Worm (Caenorhabditis elegans) whole organism, L4 larva: ENCODE measurements around the gene morc-1.

Experiments used
- F10B5.3 ChIP-seq: sonication (generic microtip); optimal IDR thresholded peaks from 2 replicates; lab custom pipeline; 2016; ENCODE audit warnings: mild to moderate bottlenecking, missing genetic modification characterization, missing compliant biosample characterization
- F26F4.8 ChIP-seq: fragments of 200-800 bp; sonication (Bioruptor generic); conservative IDR thresholded peaks from 2 replicates; pipeline ENCODE4 v1.3.6; 2022; ENCODE audit warnings: missing genetic modification characterization, missing compliant biosample characterization
- F37D6.2 ChIP-seq: sonication (generic microtip); optimal IDR thresholded peaks from 2 replicates; lab custom pipeline; 2016; ENCODE audit warnings: mild to moderate bottlenecking, missing genetic modification characterization, missing compliant biosample characterization
- F49E8.2 ChIP-seq: sonication (generic microtip); optimal IDR thresholded peaks from 2 replicates; lab custom pipeline; 2016; ENCODE audit warnings: missing compliant biosample characterization, mild to moderate bottlenecking, missing genetic modification characterization, borderline replicate concordance
- Y105C5A.15 ChIP-seq: fragments of 200-800 bp; sonication (Bioruptor generic); IDR thresholded peaks from 2 replicates; pipeline ENCODE4 v1.3.6; 2022; ENCODE audit warnings: missing genetic modification characterization, missing compliant biosample characterization
- Y48G9A.11 ChIP-seq: fragments of 200-800 bp; sonication (Bioruptor generic); IDR thresholded peaks from 2 replicates; pipeline ENCODE4 v1.3.6; 2022; ENCODE audit warnings: missing genetic modification reagents, missing genetic modification characterization, missing compliant biosample characterization
- ZK337.2 ChIP-seq: fragments of 200-800 bp; sonication (Bioruptor generic); IDR thresholded peaks from 2 replicates; pipeline ENCODE4 v1.3.6; 2022; ENCODE audit warnings: missing genetic modification reagents, missing genetic modification characterization, missing compliant biosample characterization
- aly-2 ChIP-seq: sonication (generic microtip); optimal IDR thresholded peaks from 2 replicates; lab custom pipeline; 2018; ENCODE audit warnings: missing biosample characterization, missing genetic modification characterization
- arid-1 ChIP-seq: fragments of 200-800 bp; sonication (Bioruptor generic); conservative IDR thresholded peaks from 2 replicates; pipeline ENCODE4 v1.3.6; 2022; ENCODE audit warnings: missing genetic modification reagents, missing genetic modification characterization, missing compliant biosample characterization
- ceh-20 ChIP-seq: fragments of 200-800 bp; sonication (Bioruptor generic); IDR thresholded peaks from 2 replicates; pipeline ENCODE4 v1.3.6; 2022; ENCODE audit warnings: missing genetic modification reagents, missing genetic modification characterization, missing compliant biosample characterization
- ceh-44 ChIP-seq: fragments of 200-800 bp; sonication (Bioruptor generic); IDR thresholded peaks from 2 replicates; pipeline ENCODE4 v1.3.6; 2022; ENCODE audit warnings: missing genetic modification reagents, missing genetic modification characterization, missing compliant biosample characterization
- ceh-62 ChIP-seq: sonication (generic microtip); optimal IDR thresholded peaks from 2 replicates; lab custom pipeline; 2017; ENCODE audit warnings: missing biosample characterization, missing genetic modification characterization
- ceh-82 ChIP-seq: sonication (generic microtip); optimal IDR thresholded peaks from 2 replicates; lab custom pipeline; 2017; ENCODE audit warnings: missing biosample characterization, missing genetic modification characterization
- ces-1 ChIP-seq: fragments of 150-350 bp; sonication (generic microtip); optimal IDR thresholded peaks from 4 replicates; lab custom pipeline; 2014; ENCODE audit warnings: missing biosample characterization, missing genetic modification reagents, missing genetic modification characterization
- cey-2 ChIP-seq: sonication (generic microtip); optimal IDR thresholded peaks from 3 replicates; lab custom pipeline; 2017; ENCODE audit warnings: missing genetic modification characterization, mild to moderate bottlenecking, missing compliant biosample characterization, antibody characterized with exemption, borderline replicate concordance; ENCODE audit not compliant: insufficient read depth
- daf-19 ChIP-seq: fragments of 200-800 bp; sonication (Bioruptor generic); conservative IDR thresholded peaks from 2 replicates; pipeline ENCODE4 v1.3.6; 2022; ENCODE audit warnings: missing genetic modification characterization, missing compliant biosample characterization
- daf-8 ChIP-seq: fragments of 200-800 bp; sonication (Bioruptor generic); IDR thresholded peaks from 2 replicates; pipeline ENCODE4 v1.3.6; 2022; ENCODE audit warnings: missing genetic modification characterization, missing compliant biosample characterization
- dpl-1 ChIP-seq: fragments of 150-350 bp; optimal IDR thresholded peaks from 2 replicates; lab custom pipeline; 2014; ENCODE audit warnings: missing biosample characterization, missing genetic modification reagents, missing genetic modification characterization
- duxl-1 ChIP-seq: sonication (generic microtip); optimal IDR thresholded peaks from 2 replicates; lab custom pipeline; 2016; ENCODE audit warnings: mild to moderate bottlenecking, missing genetic modification characterization, moderate library complexity, missing compliant biosample characterization; ENCODE audit not compliant: poor library complexity
- dve-1 ChIP-seq: sonication (generic microtip); optimal IDR thresholded peaks from 2 replicates; lab custom pipeline; 2017; ENCODE audit warnings: antibody characterized with exemption, mild to moderate bottlenecking, missing genetic modification characterization, missing compliant biosample characterization; ENCODE audit not compliant: insufficient read depth
- egl-27 ChIP-seq: sonication (generic microtip); optimal IDR thresholded peaks from 3 replicates; lab custom pipeline; 2017; ENCODE audit warnings: missing biosample characterization, missing genetic modification reagents, missing genetic modification characterization
- fos-1 ChIP-seq: fragments of 150-350 bp; optimal IDR thresholded peaks from 2 replicates; lab custom pipeline; 2014; ENCODE audit warnings: missing biosample characterization, missing genetic modification characterization
- hif-1 ChIP-seq, 2 experiments: sonication (generic microtip); optimal IDR thresholded peaks; 2 replicates each; lab custom pipeline; 2016 to 2017; ENCODE audit warnings: missing compliant biosample characterization in 2 of 2, missing genetic modification characterization in 2 of 2, missing genetic modification reagents in 2 of 2, missing genotype in 2 of 2, mild to moderate bottlenecking in 1 of 2
- hlh-11 ChIP-seq: fragments of 200-800 bp; sonication (Bioruptor generic); optimal IDR thresholded peaks from 2 replicates; lab custom pipeline; 2018; ENCODE audit warnings: mild to moderate bottlenecking, missing genetic modification characterization, missing compliant biosample characterization
- hlh-30 ChIP-seq: sonication (generic microtip); optimal IDR thresholded peaks from 2 replicates; lab custom pipeline; 2017; ENCODE audit warnings: antibody characterized with exemption, mild to moderate bottlenecking, missing genetic modification characterization, missing compliant biosample characterization; ENCODE audit not compliant: insufficient read depth
- lin-15B ChIP-seq: fragments of 150-350 bp; sonication (generic microtip); optimal IDR thresholded peaks from 3 replicates; lab custom pipeline; 2014; ENCODE audit warnings: missing biosample characterization, missing genetic modification characterization
- lin-29 ChIP-seq: fragments of 200-800 bp; sonication (Bioruptor generic); IDR thresholded peaks from 2 replicates; pipeline ENCODE4 v1.3.6; 2022; ENCODE audit warnings: missing genetic modification reagents, missing genetic modification characterization, missing compliant biosample characterization
- lin-38 ChIP-seq: fragments of 200-800 bp; sonication (Bioruptor generic); IDR thresholded peaks from 2 replicates; pipeline ENCODE4 v1.3.6; 2022; ENCODE audit warnings: missing genetic modification reagents, missing genetic modification characterization, missing compliant biosample characterization
- lsy-2 ChIP-seq, 2 experiments: fragments of 150-350 bp in 1 of 2; sonication (generic microtip) in 1 of 2; optimal IDR thresholded peaks; 2 replicates each; lab custom pipeline; 2014 to 2017; ENCODE audit warnings: missing biosample characterization in 2 of 2, missing genetic modification characterization in 2 of 2
- mxl-2 ChIP-seq: fragments of 200-800 bp; sonication (Bioruptor generic); conservative IDR thresholded peaks from 2 replicates; pipeline ENCODE4 v1.3.6; 2022; ENCODE audit warnings: missing genetic modification reagents, missing genetic modification characterization, missing compliant biosample characterization
- mxl-3 ChIP-seq: fragments of 200-800 bp; sonication (Bioruptor generic); optimal IDR thresholded peaks from 2 replicates; lab custom pipeline; 2018; ENCODE audit warnings: mild to moderate bottlenecking, missing genetic modification characterization, missing compliant biosample characterization
- nhr-10 ChIP-seq: fragments of 150-350 bp; optimal IDR thresholded peaks from 2 replicates; lab custom pipeline; 2014; ENCODE audit warnings: missing biosample characterization, missing genetic modification characterization
- nhr-11 ChIP-seq: fragments of 150-350 bp; optimal IDR thresholded peaks from 2 replicates; lab custom pipeline; 2014; ENCODE audit warnings: missing biosample characterization, missing genetic modification characterization
- nhr-111 ChIP-seq: fragments of 200-800 bp; sonication (Bioruptor generic); optimal IDR thresholded peaks from 2 replicates; lab custom pipeline; 2018; ENCODE audit warnings: mild to moderate bottlenecking, missing genetic modification characterization, missing compliant biosample characterization
- nhr-28 ChIP-seq: fragments of 150-350 bp; optimal IDR thresholded peaks from 2 replicates; lab custom pipeline; 2014; ENCODE audit warnings: missing biosample characterization, missing genetic modification characterization
- nhr-41 ChIP-seq: fragments of 200-800 bp; sonication (Bioruptor generic); IDR thresholded peaks from 2 replicates; pipeline ENCODE4 v1.3.6; 2022; ENCODE audit warnings: missing genetic modification reagents, missing genetic modification characterization, missing compliant biosample characterization
- nhr-42 ChIP-seq: fragments of 200-800 bp; sonication (Bioruptor generic); IDR thresholded peaks from 2 replicates; pipeline ENCODE4 v1.3.6; 2022; ENCODE audit warnings: missing genetic modification characterization, missing compliant biosample characterization
- pha-4 ChIP-seq, 2 experiments: fragments of 150-350 bp in 1 of 2; fragments of 200-800 bp in 1 of 2; sonication (Bioruptor generic) in 1 of 2; IDR thresholded peaks in 1 of 2; optimal IDR thresholded peaks in 1 of 2; 2 replicates each; pipeline versions ENCODE4 v1.3.6 to Lab custom; 2014 to 2022; ENCODE audit warnings: missing genetic modification characterization in 2 of 2, missing genetic modification reagents in 2 of 2, missing biosample characterization in 1 of 2, missing compliant biosample characterization in 1 of 2
- php-3 ChIP-seq: fragments of 200-800 bp; sonication (Bioruptor generic); IDR thresholded peaks from 2 replicates; pipeline ENCODE4 v1.3.6; 2022; ENCODE audit warnings: missing genetic modification reagents, missing genetic modification characterization, missing compliant biosample characterization
- saeg-2 ChIP-seq: fragments of 200-800 bp; sonication (Bioruptor generic); IDR thresholded peaks from 2 replicates; pipeline ENCODE4 v1.3.6; 2022; ENCODE audit warnings: missing genetic modification reagents, missing genetic modification characterization, missing compliant biosample characterization
- sdz-12 ChIP-seq: fragments of 200-800 bp; sonication (Bioruptor generic); optimal IDR thresholded peaks from 2 replicates; lab custom pipeline; 2018; ENCODE audit warnings: mild to moderate bottlenecking, missing genetic modification characterization, missing compliant biosample characterization
- set-16 ChIP-seq: fragments of 200-800 bp; sonication (Bioruptor generic); IDR thresholded peaks from 2 replicates; pipeline ENCODE4 v1.3.6; 2022; ENCODE audit warnings: missing genetic modification reagents, missing genetic modification characterization, missing compliant biosample characterization
- snpc-1.2 ChIP-seq: fragments of 200-800 bp; sonication (Bioruptor generic); IDR thresholded peaks from 2 replicates; pipeline ENCODE4 v1.3.6; 2022; ENCODE audit warnings: missing genetic modification reagents, missing genetic modification characterization, missing compliant biosample characterization
- spr-1 ChIP-seq: sonication (generic microtip); optimal IDR thresholded peaks from 2 replicates; lab custom pipeline; 2016; ENCODE audit warnings: mild to moderate bottlenecking, missing genetic modification characterization, missing compliant biosample characterization
- zag-1 ChIP-seq: fragments of 150-350 bp; optimal IDR thresholded peaks from 2 replicates; lab custom pipeline; 2014; ENCODE audit warnings: missing biosample characterization, missing genetic modification characterization
- zfp-3 ChIP-seq: fragments of 200-800 bp; sonication (Bioruptor generic); conservative IDR thresholded peaks from 2 replicates; pipeline ENCODE4 v1.3.6; 2022; ENCODE audit warnings: missing genetic modification reagents, missing genetic modification characterization, missing compliant biosample characterization
- ztf-11 ChIP-seq: fragments of 150-350 bp; optimal IDR thresholded peaks from 2 replicates; lab custom pipeline; 2014; ENCODE audit warnings: missing biosample characterization, missing genetic modification characterization
- ztf-7 ChIP-seq: fragments of 150-350 bp; optimal IDR thresholded peaks from 2 replicates; lab custom pipeline; 2014; ENCODE audit warnings: missing biosample characterization, missing genetic modification characterization

The morc-1 gene

DNA sequence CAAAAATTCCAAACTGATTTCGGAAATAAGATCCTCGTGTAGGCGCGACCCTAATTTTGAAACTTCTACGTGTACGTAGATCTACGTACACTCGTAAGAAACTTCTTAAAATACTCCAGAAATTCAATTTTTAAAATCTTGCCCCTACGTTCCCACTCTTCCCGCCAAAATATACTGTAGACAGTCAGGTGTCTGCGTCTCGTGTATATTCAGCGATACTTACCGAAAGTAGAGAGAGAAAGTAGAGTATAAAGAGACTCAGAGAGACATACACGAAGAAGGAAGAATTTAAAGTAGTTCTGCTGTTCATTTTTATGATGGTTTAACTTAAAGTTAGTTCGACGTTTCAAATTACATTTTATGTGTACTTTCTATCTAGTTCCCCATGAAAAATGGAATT lies 13.4 kb downstream of the morc-1 start:
- peak; percentile 39 for TF ChIP-seq hlh-30 (tag; lab: Kevin White, UChicago)
- TF ChIP-seq nhr-28 (tag; lab: Kevin White, UChicago), result no peak
- TF ChIP-seq aly-2 (tag; lab: Kevin White, UChicago), result no peak
- no peak for TF ChIP-seq ztf-11 (tag; lab: Kevin White, UChicago)

DNA sequence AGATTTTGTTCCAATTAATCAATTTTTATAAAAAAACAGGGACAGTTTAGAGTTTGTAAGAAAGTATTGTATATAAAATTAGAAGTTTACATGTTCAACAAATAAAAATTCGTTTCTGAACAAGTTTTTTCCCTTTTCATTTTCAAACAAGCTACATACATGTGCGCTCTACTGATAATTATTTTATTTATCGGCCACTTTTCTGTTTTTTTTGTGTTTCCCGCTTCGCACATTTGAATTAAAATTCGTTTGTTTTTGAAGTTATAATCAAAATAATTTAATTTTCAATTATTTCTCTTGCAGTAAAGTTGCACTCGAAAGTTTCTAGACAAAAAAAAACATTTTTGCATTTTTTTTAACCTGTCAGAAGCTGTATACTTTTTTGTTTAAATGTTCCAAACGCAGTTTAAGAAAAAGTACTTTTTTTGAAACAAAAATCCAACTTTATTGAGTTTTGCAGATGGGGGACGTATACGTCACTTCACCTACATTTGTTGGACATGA lies 16.0 kb downstream of the morc-1 start, which contains the start of gene hira-1:
TSS of gene hira-1 (plus strand) at position 454 of the 504 bp plus-strand sequence.
- TF ChIP-seq lin-38 (GFP tag; lab: Robert Waterston, UW) (peak; percentile 75), ceh-20 (GFP tag; lab: Robert Waterston, UW) (no peak), F49E8.2 (tag; lab: Kevin White, UChicago) (no peak), hif-1 (tag; optimal IDR thresholded peaks at IDR 0.05; lab: Kevin White, UChicago) (no peak), zfp-3 (no peak), F26F4.8 (no peak), daf-8 (GFP tag; lab: Robert Waterston, UW) (no peak), ces-1 (GFP tag; lab: Kevin White, UChicago) (peak; percentile 6), mxl-2 (no peak), ztf-7 (tag; lab: Kevin White, UChicago) (peak; percentile 9), nhr-11 (tag; lab: Kevin White, UChicago) (no peak), nhr-41 (GFP tag; lab: Robert Waterston, UW) (no peak), egl-27 (tag; lab: Kevin White, UChicago) (no peak), ceh-62 (tag; lab: Kevin White, UChicago) (no peak), lin-15B (tag; lab: Kevin White, UChicago) (no peak), Y48G9A.11 (GFP tag; lab: Robert Waterston, UW) (no peak), dpl-1 (GFP tag; lab: Kevin White, UChicago) (peak; percentile 77), ceh-82 (tag; lab: Kevin White, UChicago) (no peak), mxl-3 (no peak), nhr-10 (tag; lab: Kevin White, UChicago) (no peak), spr-1 (tag; lab: Kevin White, UChicago) (no peak), Y105C5A.15 (no peak), ceh-44 (GFP tag; lab: Robert Waterston, UW) (no peak), sdz-12 (no peak), snpc-1.2 (GFP tag; lab: Robert Waterston, UW) (no peak), nhr-42 (GFP tag; lab: Robert Waterston, UW) (no peak), nhr-28 (tag; lab: Kevin White, UChicago) (no peak), lin-29 (no peak), hlh-11 (tag; lab: Kevin White, UChicago) (no peak), php-3 (GFP tag; lab: Robert Waterston, UW) (no peak), dve-1 (tag; lab: Kevin White, UChicago) (peak; percentile 33), lsy-2 (tag; optimal IDR thresholded peaks at IDR 0.05; lab: Kevin White, UChicago) (peak in 1 of 2 experiments; percentile 65), F37D6.2 (no peak), zag-1 (no peak), ZK337.2 (no peak), saeg-2 (GFP tag; lab: Robert Waterston, UW) (no peak), pha-4 (GFP tag; IDR thresholded peaks at IDR 0.05; lab: Robert Waterston, UW) (no peak), pha-4 (tag; optimal IDR thresholded peaks at IDR 0.05; lab: Kevin White, UChicago) (no peak), duxl-1 (tag; lab: Kevin White, UChicago) (no peak), arid-1 (no peak), fos-1 (no peak), cey-2 (tag; lab: Kevin White, UChicago) (no peak), daf-19 (GFP tag; lab: Robert Waterston, UW) (no peak), nhr-111 (no peak), F10B5.3 (tag; lab: Kevin White, UChicago) (no peak), set-16 (GFP tag; lab: Robert Waterston, UW) (no peak)
